Worm (Caenorhabditis elegans) whole organism, young adult: ENCODE results near the gene tcer-1.

Experiments used
- Y53F4B.3 ChIP-seq: fragments of 200-800 bp; sonication (Bioruptor generic); IDR thresholded peaks from 2 replicates; pipeline ENCODE4 v1.3.6; 2022; ENCODE audit warnings: missing genetic modification reagents, missing genetic modification characterization, missing compliant biosample characterization
- ZK185.1 ChIP-seq: sonication (generic microtip); optimal IDR thresholded peaks from 2 replicates; lab custom pipeline; 2016; ENCODE audit warnings: mild to moderate bottlenecking, missing genetic modification characterization, missing compliant biosample characterization; ENCODE audit not compliant: poor library complexity, severe bottlenecking
- aptf-2 ChIP-seq: fragments of 200-800 bp; sonication (Bioruptor generic); conservative IDR thresholded peaks from 2 replicates; pipeline ENCODE4 v1.3.6; 2022; ENCODE audit warnings: missing genetic modification reagents, missing genetic modification characterization, missing compliant biosample characterization
- ets-4 ChIP-seq: fragments of 200-800 bp; sonication (Bioruptor generic); optimal IDR thresholded peaks from 2 replicates; lab custom pipeline; 2018; ENCODE audit warnings: mild to moderate bottlenecking, missing genetic modification characterization, missing compliant biosample characterization
- lin-54 ChIP-seq: fragments of 200-800 bp; sonication (Bioruptor generic); optimal IDR thresholded peaks from 2 replicates; lab custom pipeline; 2018; ENCODE audit warnings: mild to moderate bottlenecking, missing genetic modification characterization, missing compliant biosample characterization
- nhr-80 ChIP-seq: sonication (generic microtip); optimal IDR thresholded peaks from 2 replicates; lab custom pipeline; 2016; ENCODE audit warnings: missing genetic modification characterization, missing compliant biosample characterization
- nhr-90 ChIP-seq: sonication (generic microtip); optimal IDR thresholded peaks from 2 replicates; lab custom pipeline; 2016; ENCODE audit warnings: missing genotype, mild to moderate bottlenecking, missing genetic modification characterization, missing compliant biosample characterization
- somi-1 ChIP-seq: fragments of 200-800 bp; sonication (Bioruptor generic); optimal IDR thresholded peaks from 2 replicates; lab custom pipeline; 2018; ENCODE audit warnings: mild to moderate bottlenecking, missing genetic modification characterization, missing compliant biosample characterization
- unc-62 ChIP-seq: fragments of 150-350 bp; optimal IDR thresholded peaks from 2 replicates; lab custom pipeline; 2014; ENCODE audit warnings: missing biosample characterization, missing genetic modification reagents, missing genetic modification characterization

DNA sequence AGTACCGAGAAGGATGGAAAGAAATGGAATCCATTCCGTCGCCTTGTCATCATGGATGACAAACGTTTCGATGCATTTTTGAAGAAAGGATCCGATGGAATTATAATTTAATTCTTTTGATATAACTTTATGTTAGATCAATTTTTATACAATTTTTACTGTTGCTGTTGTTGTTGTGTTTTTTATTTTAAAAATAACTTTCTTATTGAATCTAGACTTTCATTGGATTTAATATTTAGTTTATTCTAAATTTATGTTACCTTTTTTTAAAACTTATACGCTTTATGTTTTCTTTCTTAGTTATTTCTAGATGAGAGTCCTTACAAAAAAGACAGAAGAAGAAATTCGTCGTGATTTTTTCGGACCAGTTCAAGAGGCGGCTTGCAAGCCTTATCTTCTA lies 5.1 kb upstream of the tcer-1 start, which contains the start of gene ZK1127.3:
- TF ChIP-seq unc-62 (no peak), nhr-90 (tag; lab: Kevin White, UChicago) (no peak), aptf-2 (GFP tag; lab: Robert Waterston, UW) (no peak), ets-4 (GFP tag; lab: Kevin White, UChicago) (no peak), ZK185.1 (tag; lab: Kevin White, UChicago) (no peak), somi-1 (GFP tag; lab: Kevin White, UChicago) (no peak), Y53F4B.3 (GFP tag; lab: Robert Waterston, UW) (no peak), nhr-80 (no peak), lin-54 (GFP tag; lab: Kevin White, UChicago) (no peak)
